Fruit fly (Drosophila melanogaster): ENCODE results near the gene Rchy1.

DNA sequence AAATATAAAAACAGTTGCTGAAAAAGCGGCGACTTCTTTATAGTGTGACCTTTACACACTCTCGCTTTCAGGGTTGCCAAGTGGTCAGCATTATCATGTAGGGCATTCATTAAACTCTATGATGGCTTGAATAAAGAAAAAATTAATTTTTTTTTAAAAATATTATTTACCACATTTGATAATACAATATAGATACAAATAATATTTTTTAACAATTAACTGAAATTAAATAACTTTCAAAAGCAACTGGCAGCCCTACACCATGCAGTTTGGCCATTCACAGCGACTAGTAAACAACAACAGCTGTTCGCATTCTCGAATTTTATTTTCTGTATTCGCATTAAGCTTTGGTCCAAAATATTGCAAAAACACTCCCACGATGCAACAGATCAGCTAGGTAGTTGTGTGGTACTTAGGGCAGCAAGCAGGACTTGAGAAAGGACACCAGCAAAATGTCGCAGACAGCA, 25.3 kb upstream of the Rchy1 start, which contains the start of the genes Phf5a and CG31638:
- peak; percentile 72 for TF ChIP-seq Lpt (GFP tag; optimal IDR thresholded peaks at IDR 0.05)
- TF ChIP-seq eg (GFP tag; IDR thresholded peaks at IDR 0.05): peak; percentile 97
- no peak for TF ChIP-seq CG16779 (tag; optimal IDR thresholded peaks at IDR 0.05)
- TF ChIP-seq CG32006 (GFP tag; optimal IDR thresholded peaks at IDR 0.05): peak; percentile 76
- peak; percentile 92 for TF ChIP-seq lz (GFP tag; optimal IDR thresholded peaks at IDR 0.05)
- no peak for TF ChIP-seq Met (GFP tag; optimal IDR thresholded peaks at IDR 0.05)
- TF ChIP-seq CG31627 (GFP tag; optimal IDR thresholded peaks at IDR 0.05): peak; percentile 70
- peak; percentile 85 for TF ChIP-seq CG15336 (GFP tag; IDR thresholded peaks at IDR 0.05)
- TF ChIP-seq CG8119 (GFP tag; IDR thresholded peaks at IDR 0.05): peak; percentile 93
- peak; percentile 87 for TF ChIP-seq CG11762 (GFP tag; optimal IDR thresholded peaks at IDR 0.05; ENCODE audit: insufficient read depth)
- TF ChIP-seq CG10669 (GFP tag; optimal IDR thresholded peaks at IDR 0.05): peak; percentile 88
- peak; percentile 96 for TF ChIP-seq Gug (GFP tag; IDR thresholded peaks at IDR 0.05)

All from whole organism, prepupa.